Worm (Caenorhabditis elegans) whole organism, L2 larva: ENCODE measurements around the gene aly-1.
A peak's percentile ranks its signal among the peaks of the same experiment; 100 is the strongest.

Experiments used
- C34F6.9 ChIP-seq: fragments of 150-350 bp; optimal IDR thresholded peaks from 2 replicates; lab custom pipeline; 2014; ENCODE audit warnings: missing biosample characterization, missing genetic modification characterization
- F13H6.1 ChIP-seq: sonication (generic microtip); optimal IDR thresholded peaks from 2 replicates; lab custom pipeline; 2016; ENCODE audit warnings: missing genetic modification characterization, missing compliant biosample characterization
- ZK546.5 ChIP-seq: sonication (generic microtip); optimal IDR thresholded peaks from 2 replicates; lab custom pipeline; 2017; ENCODE audit warnings: missing biosample characterization, missing genetic modification characterization
- ama-1 ChIP-seq: fragments of 150-350 bp; optimal IDR thresholded peaks from 2 replicates; lab custom pipeline; 2018; ENCODE audit warnings: inconsistent platforms
- dmd-4 ChIP-seq: sonication (generic microtip); optimal IDR thresholded peaks from 2 replicates; lab custom pipeline; 2017; ENCODE audit warnings: missing biosample characterization, missing genetic modification characterization
- egl-27 ChIP-seq: sonication (generic microtip); optimal IDR thresholded peaks from 3 replicates; lab custom pipeline; 2017; ENCODE audit warnings: missing biosample characterization, missing genetic modification reagents, missing genetic modification characterization
- elt-1 ChIP-seq: fragments of 150-350 bp; optimal IDR thresholded peaks from 2 replicates; lab custom pipeline; 2014; ENCODE audit warnings: missing biosample characterization, missing genetic modification characterization
- elt-3 ChIP-seq: sonication (generic microtip); optimal IDR thresholded peaks from 2 replicates; lab custom pipeline; 2017; ENCODE audit warnings: missing biosample characterization, missing genetic modification characterization
- fos-1 ChIP-seq: fragments of 150-350 bp; optimal IDR thresholded peaks from 2 replicates; lab custom pipeline; 2014; ENCODE audit warnings: missing biosample characterization, missing genetic modification characterization
- gmeb-1 ChIP-seq: fragments of 150-350 bp; optimal IDR thresholded peaks from 2 replicates; lab custom pipeline; 2014; ENCODE audit warnings: missing biosample characterization, missing genetic modification characterization
- lin-39 ChIP-seq: fragments of 150-350 bp; optimal IDR thresholded peaks from 2 replicates; lab custom pipeline; 2014; ENCODE audit warnings: missing biosample characterization, missing genetic modification reagents, missing genetic modification characterization
- lsy-2 ChIP-seq, 2 experiments: fragments of 150-350 bp in 1 of 2; sonication (generic microtip) in 1 of 2; optimal IDR thresholded peaks; 2 replicates each; lab custom pipeline; 2014 to 2017; ENCODE audit warnings: missing biosample characterization in 2 of 2, missing genetic modification characterization in 2 of 2
- mab-5 ChIP-seq: fragments of 150-350 bp; optimal IDR thresholded peaks from 2 replicates; lab custom pipeline; 2014; ENCODE audit warnings: missing biosample characterization, missing genetic modification characterization
- mdl-1 ChIP-seq, 2 experiments: fragments of 150-350 bp in 1 of 2; sonication (generic microtip) in 1 of 2; optimal IDR thresholded peaks; 2 replicates each; lab custom pipeline; 2017; ENCODE audit warnings: missing biosample characterization in 2 of 2, missing genetic modification characterization in 2 of 2
- nhr-12 ChIP-seq: fragments of 150-350 bp; optimal IDR thresholded peaks from 2 replicates; lab custom pipeline; 2014; ENCODE audit warnings: missing biosample characterization, missing genetic modification characterization
- nhr-129 ChIP-seq: fragments of 150-350 bp; optimal IDR thresholded peaks from 2 replicates; lab custom pipeline; 2014; ENCODE audit warnings: missing biosample characterization, missing genetic modification characterization
- nhr-21 ChIP-seq: fragments of 150-350 bp; optimal IDR thresholded peaks from 2 replicates; lab custom pipeline; 2014; ENCODE audit warnings: missing biosample characterization, missing genetic modification characterization
- nhr-25 ChIP-seq: fragments of 150-350 bp; sonication (generic microtip); optimal IDR thresholded peaks from 3 replicates; lab custom pipeline; 2014; ENCODE audit warnings: missing biosample characterization, missing genetic modification characterization
- nhr-6 ChIP-seq: fragments of 150-350 bp; optimal IDR thresholded peaks from 2 replicates; lab custom pipeline; 2014; ENCODE audit warnings: missing biosample characterization, missing genetic modification characterization
- nhr-77 ChIP-seq: fragments of 150-350 bp; optimal IDR thresholded peaks from 2 replicates; lab custom pipeline; 2014; ENCODE audit warnings: missing biosample characterization, missing genetic modification characterization
- peb-1 ChIP-seq: fragments of 150-350 bp; optimal IDR thresholded peaks from 2 replicates; lab custom pipeline; 2014; ENCODE audit warnings: missing biosample characterization, missing genetic modification characterization
- sem-4 ChIP-seq: fragments of 150-350 bp; optimal IDR thresholded peaks from 2 replicates; lab custom pipeline; 2014; ENCODE audit warnings: missing biosample characterization, missing genetic modification reagents, missing genetic modification characterization
- skn-1 ChIP-seq: sonication (generic microtip); optimal IDR thresholded peaks from 2 replicates; lab custom pipeline; 2017; ENCODE audit warnings: missing biosample characterization, missing genetic modification characterization
- unc-55 ChIP-seq: fragments of 150-350 bp; sonication (generic microtip); optimal IDR thresholded peaks from 3 replicates; lab custom pipeline; 2014; ENCODE audit warnings: missing biosample characterization, missing genetic modification reagents, missing genetic modification characterization
- unc-62 ChIP-seq: fragments of 150-350 bp; optimal IDR thresholded peaks from 2 replicates; lab custom pipeline; 2014; ENCODE audit warnings: missing biosample characterization, missing genetic modification reagents, missing genetic modification characterization
- ztf-1 ChIP-seq: fragments of 200-800 bp; sonication (Bioruptor generic); conservative IDR thresholded peaks from 2 replicates; pipeline ENCODE4 v1.3.6; 2022; ENCODE audit warnings: missing genetic modification characterization, missing compliant biosample characterization
- ztf-11 ChIP-seq: sonication (generic microtip); optimal IDR thresholded peaks from 2 replicates; lab custom pipeline; 2017; ENCODE audit warnings: missing biosample characterization, missing genetic modification characterization
- ztf-4 ChIP-seq: fragments of 150-350 bp; optimal IDR thresholded peaks from 2 replicates; lab custom pipeline; 2014; ENCODE audit warnings: missing biosample characterization, missing genetic modification characterization

The aly-1 gene

DNA sequence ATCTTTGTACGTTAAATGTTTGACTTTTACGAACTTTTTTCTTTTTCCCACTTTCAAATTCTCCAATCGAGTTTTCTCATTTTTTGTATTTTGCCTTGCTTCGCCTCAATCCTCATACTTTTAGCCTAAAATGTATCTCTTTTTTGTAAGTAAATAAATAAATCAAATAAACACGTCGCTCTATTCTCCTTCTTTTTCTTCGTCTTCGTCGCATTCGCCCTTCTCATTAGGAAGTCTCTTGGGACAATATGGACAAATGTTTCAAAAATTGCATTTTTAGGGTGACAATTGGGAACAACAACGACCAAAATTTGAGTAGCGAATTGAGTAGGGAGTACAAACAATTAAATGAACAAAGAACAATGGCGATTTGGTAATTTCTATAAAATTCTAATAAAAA lies 16.7 kb upstream of the aly-1 start (continued):
- no peak for TF ChIP-seq ama-1 (lab: Kevin White, UChicago)

DNA sequence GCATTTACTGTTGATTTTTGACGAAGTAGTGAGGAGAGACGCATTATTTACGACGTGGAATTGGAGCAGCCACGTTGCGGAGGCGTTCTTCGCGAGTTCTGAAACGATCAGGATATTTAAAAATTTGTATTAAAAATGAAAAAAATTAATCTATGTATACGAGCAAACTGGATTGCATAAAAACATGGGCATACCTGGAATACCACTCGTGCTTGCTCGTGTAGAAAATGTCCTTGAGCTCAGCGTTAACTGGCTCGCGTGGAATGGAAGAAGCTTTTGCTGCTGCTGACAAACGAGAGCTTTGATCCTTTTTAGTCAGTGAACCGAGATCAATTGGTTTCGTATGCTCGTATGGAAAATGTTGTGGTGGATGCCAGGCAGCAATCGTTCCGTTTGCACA lies 14.8 kb upstream of the aly-1 start, which contains the start of gene lpl-1:
TSS of gene lpl-1 (minus strand) at position 101 of the 400 bp plus-strand sequence.
- TF ChIP-seq sem-4 = no peak
- no peak for TF ChIP-seq nhr-77 (tag; lab: Kevin White, UChicago)

ce11 chrIV:9094356-9094755 lies 14.4 kb upstream of the aly-1 start, which contains the start of gene mrpl-42:
TSS of gene mrpl-42 (minus strand) at chrIV:9094456.
- TF ChIP-seq ztf-11 (tag; lab: Kevin White, UChicago) (no peak), elt-1 (no peak), unc-55 (no peak), fos-1 (no peak), ZK546.5 (no peak), nhr-12 (no peak), egl-27 (tag; lab: Kevin White, UChicago) (no peak), ama-1 (lab: Kevin White, UChicago) (no peak), mdl-1 (tag; optimal IDR thresholded peaks at IDR 0.05; lab: Kevin White, UChicago) (no peak)

DNA sequence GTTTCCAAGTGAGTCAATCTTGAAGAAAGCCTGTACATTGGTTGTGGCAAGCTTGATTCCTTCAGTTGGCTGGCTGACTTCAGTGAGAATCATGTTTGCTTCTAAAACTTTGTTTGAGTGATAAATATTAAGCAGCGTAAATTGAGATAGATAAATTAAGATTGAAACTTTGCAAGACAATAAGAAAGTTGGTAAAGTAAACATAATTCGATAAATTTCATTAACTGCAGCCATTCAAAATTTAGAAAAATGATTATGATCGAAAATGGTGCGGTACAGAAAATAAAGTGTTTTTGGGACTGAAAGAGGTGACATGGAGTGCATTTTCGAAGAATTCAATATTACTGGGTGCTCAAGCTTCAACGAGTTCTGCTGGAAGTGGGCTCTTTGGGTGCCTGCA lies 13.2 kb upstream of the aly-1 start, which contains the start of gene icln-1:
TSS of gene icln-1 (minus strand) at position 101 of the 400 bp plus-strand sequence.
- TF ChIP-seq nhr-6 (tag; lab: Kevin White, UChicago) (no peak), nhr-21 (no peak), skn-1 (tag; lab: Kevin White, UChicago) (no peak), ztf-1 (GFP tag; lab: Robert Waterston, UW) (no peak), lin-39 (tag; lab: Kevin White, UChicago) (no peak), nhr-25 (tag; lab: Kevin White, UChicago) (no peak), nhr-129 (no peak), dmd-4 (no peak), unc-62 (GFP tag; lab: Kevin White, UChicago) (no peak)
- TF ChIP-seq, all 48 proteins: peak for 0

DNA sequence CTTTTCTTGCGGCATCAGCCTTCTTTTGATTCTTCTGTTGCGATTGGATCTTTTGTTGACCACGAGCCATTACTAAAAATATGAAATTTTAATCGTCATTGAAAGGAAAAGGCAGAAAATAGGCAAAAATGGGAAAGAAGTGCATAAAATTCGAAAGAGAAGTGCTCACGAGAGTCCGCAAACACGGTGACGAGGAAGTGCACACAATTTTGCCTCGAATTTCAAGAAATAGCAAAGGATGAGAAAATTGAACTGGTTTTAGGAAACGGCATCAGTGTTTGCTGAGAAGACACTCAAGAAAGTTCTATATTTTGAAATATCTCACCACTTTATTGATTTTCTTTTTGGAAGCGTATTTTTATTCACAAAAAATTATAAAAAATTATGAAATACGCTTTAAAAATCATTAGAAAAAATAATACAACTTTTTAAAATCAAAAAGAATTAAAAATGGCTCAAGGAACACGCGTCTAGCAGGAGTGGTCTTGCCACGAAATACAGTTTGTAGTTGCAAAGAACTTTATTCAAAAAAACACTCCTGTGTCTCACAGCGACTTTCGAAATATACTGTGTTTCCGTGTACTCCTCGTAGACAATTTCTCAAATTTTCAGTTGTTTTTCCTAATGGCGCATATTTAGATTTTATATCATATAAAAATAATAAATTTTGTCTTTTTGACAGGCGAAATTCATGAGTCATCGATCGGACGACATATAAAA lies 12.4 kb upstream of the aly-1 start, which contains the start of the genes znf-706 and cpna-3:
TSS of gene znf-706 (minus strand) at position 72 of the 720 bp plus-strand sequence.
TSS of gene cpna-3 (plus strand) at position 683 of the 720 bp plus-strand sequence.
- TF ChIP-seq unc-55 (peak; percentile 62), C34F6.9 (tag; lab: Kevin White, UChicago) (peak; percentile 55), lsy-2 (tag; optimal IDR thresholded peaks at IDR 0.05; lab: Kevin White, UChicago) (peak in 1 of 2 experiments; percentile 51), gmeb-1 (peak; percentile 40), nhr-129 (peak; percentile 46), mdl-1 (tag; optimal IDR thresholded peaks at IDR 0.05; lab: Kevin White, UChicago) (no peak), peb-1 (tag; lab: Kevin White, UChicago) (no peak)

- TF ChIP-seq ztf-1 (GFP tag; lab: Robert Waterston, UW) = no peak
- no peak for TF ChIP-seq nhr-25 (tag; lab: Kevin White, UChicago)
- TF ChIP-seq mab-5 (tag; lab: Kevin White, UChicago) = no peak
- no peak for TF ChIP-seq elt-1
- TF ChIP-seq F13H6.1 (tag; lab: Kevin White, UChicago) = no peak
These were observed 9.8 kb upstream of the aly-1 start, which contains the start of gene gldi-10 for ce11 chrIV:9098942-9099341. TSS of gene gldi-10 (plus strand) at chrIV:9099242.

DNA sequence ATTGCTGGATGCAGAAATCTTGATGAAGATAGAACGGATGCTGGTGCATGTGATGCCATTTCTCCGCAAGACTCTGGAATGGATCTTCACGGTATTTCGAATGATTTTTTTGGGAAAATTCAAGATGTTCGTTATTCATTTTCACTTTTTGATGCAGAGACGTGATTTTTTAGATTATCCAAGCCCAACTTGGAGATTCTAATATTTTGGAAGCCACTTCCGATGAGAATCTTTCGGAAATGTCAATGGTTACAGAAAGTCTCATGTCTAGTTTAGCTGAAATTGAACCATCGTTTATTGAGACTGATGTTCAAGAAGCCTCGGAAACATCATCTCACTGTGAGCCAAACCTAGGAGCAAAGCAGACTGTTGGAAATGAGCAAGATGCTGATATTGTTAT lies 7.9 kb upstream of the aly-1 start:
- TF ChIP-seq unc-55 (no peak), unc-62 (GFP tag; lab: Kevin White, UChicago) (no peak), dmd-4 (no peak), elt-3 (tag; lab: Kevin White, UChicago) (no peak), F13H6.1 (tag; lab: Kevin White, UChicago) (no peak), gmeb-1 (no peak), ztf-11 (tag; lab: Kevin White, UChicago) (no peak), ztf-4 (no peak)
